Fruit fly (Drosophila melanogaster) whole organism, embryonic: ENCODE results near the gene mAcon1.
A peak's percentile ranks its signal among the peaks of the same experiment; 100 is the strongest.

Experiments
- Asciz ChIP-seq: fragments of 200-800 bp; sonication (Bioruptor generic); optimal IDR thresholded peaks from 2 replicates; lab custom pipeline; 2017; ENCODE audit warnings: missing biosample characterization, mild to moderate bottlenecking, missing genetic modification characterization, missing genetic modification reagents
- Atf6 ChIP-seq: fragments of 200-800 bp; sonication (Bioruptor generic); IDR thresholded peaks from 2 replicates; pipeline ENCODE4 v1.3.6; 2022; ENCODE audit warnings: missing biosample characterization, missing genetic modification characterization
- CG10321 ChIP-seq: fragments of 200-800 bp; sonication (Bioruptor generic); IDR thresholded peaks from 2 replicates; pipeline ENCODE4 v1.3.6; 2022; ENCODE audit warnings: missing biosample characterization, missing genetic modification characterization
- CG10543 ChIP-seq: fragments of 200-800 bp; sonication (Bioruptor generic); optimal IDR thresholded peaks from 3 replicates; lab custom pipeline; 2017; ENCODE audit warnings: missing biosample characterization, mild to moderate bottlenecking, missing genetic modification characterization, moderate library complexity
- CG14860 ChIP-seq: fragments of 200-800 bp; sonication (Bioruptor generic); IDR thresholded peaks from 3 replicates; pipeline ENCODE4 v1.3.6; 2022; ENCODE audit warnings: missing biosample characterization, missing genetic modification characterization; ENCODE audit not compliant: partially characterized antibody
- CG15514 ChIP-seq: fragments of 200-800 bp; sonication (Bioruptor generic); optimal IDR thresholded peaks from 3 replicates; lab custom pipeline; 2017; ENCODE audit warnings: missing biosample characterization, missing genetic modification characterization, mild to moderate bottlenecking, moderate library complexity, missing genetic modification reagents
- CG1603 ChIP-seq: fragments of 200-800 bp; sonication (Bioruptor generic); optimal IDR thresholded peaks from 2 replicates; lab custom pipeline; 2019; ENCODE audit warnings: missing biosample characterization, mild to moderate bottlenecking, missing genetic modification characterization, moderate library complexity
- CG31224 ChIP-seq: fragments of 200-800 bp; sonication (Bioruptor generic); IDR thresholded peaks from 2 replicates; pipeline ENCODE4 v1.3.6; 2022; ENCODE audit warnings: missing biosample characterization, missing genetic modification characterization
- CG32767 ChIP-seq: fragments of 200-800 bp; sonication (Bioruptor generic); IDR thresholded peaks from 2 replicates; pipeline ENCODE4 v1.3.6; 2022; ENCODE audit warnings: missing biosample characterization, missing genetic modification characterization
- CG33213 ChIP-seq: fragments of 200-800 bp; sonication (Bioruptor generic); optimal IDR thresholded peaks from 3 replicates; lab custom pipeline; 2016; ENCODE audit warnings: missing biosample characterization, missing genetic modification characterization
- CG3995 ChIP-seq: fragments of 200-800 bp; sonication (Bioruptor generic); optimal IDR thresholded peaks from 3 replicates; lab custom pipeline; 2016; ENCODE audit warnings: missing biosample characterization, missing genetic modification characterization
- CG4282 ChIP-seq: fragments of 200-800 bp; sonication (Bioruptor generic); optimal IDR thresholded peaks from 2 replicates; lab custom pipeline; 2016; ENCODE audit warnings: missing biosample characterization, missing genetic modification characterization
- CG6272 ChIP-seq: fragments of 200-800 bp; sonication (Bioruptor generic); IDR thresholded peaks from 2 replicates; pipeline ENCODE4 v1.3.6; 2022; ENCODE audit warnings: missing biosample characterization, missing genetic modification characterization
- CG6683 ChIP-seq: fragments of 200-800 bp; sonication (Bioruptor generic); optimal IDR thresholded peaks from 2 replicates; lab custom pipeline; 2017; ENCODE audit warnings: missing biosample characterization, mild to moderate bottlenecking, missing genetic modification characterization, missing genetic modification reagents
- CG7271 ChIP-seq: fragments of 200-800 bp; sonication (Bioruptor generic); optimal IDR thresholded peaks from 2 replicates; lab custom pipeline; 2018; ENCODE audit warnings: missing biosample characterization, mild to moderate bottlenecking, missing genetic modification characterization, moderate library complexity
- CG7556 ChIP-seq: fragments of 200-800 bp; sonication (Bioruptor generic); optimal IDR thresholded peaks from 2 replicates; lab custom pipeline; 2017; ENCODE audit warnings: missing biosample characterization, mild to moderate bottlenecking, missing genetic modification characterization
- CG7745 ChIP-seq: fragments of 200-800 bp; sonication (Bioruptor generic); optimal IDR thresholded peaks from 2 replicates; lab custom pipeline; 2018; ENCODE audit warnings: missing biosample characterization, mild to moderate bottlenecking, missing genetic modification characterization, moderate library complexity
- CG7963 ChIP-seq: fragments of 200-800 bp; sonication (Bioruptor generic); IDR thresholded peaks from 3 replicates; pipeline ENCODE4 v1.3.6; 2022; ENCODE audit warnings: missing biosample characterization, missing genetic modification characterization; ENCODE audit not compliant: partially characterized antibody
- CG8281 ChIP-seq: fragments of 200-800 bp; sonication (Bioruptor generic); optimal IDR thresholded peaks from 2 replicates; lab custom pipeline; 2018; ENCODE audit warnings: missing biosample characterization, mild to moderate bottlenecking, missing genetic modification characterization, moderate library complexity
- Chrac-16 ChIP-seq: fragments of 200-800 bp; sonication (Bioruptor generic); optimal IDR thresholded peaks from 3 replicates; lab custom pipeline; 2016; ENCODE audit warnings: missing biosample characterization, missing genetic modification characterization
- E2f2 ChIP-seq: fragments of 200-800 bp; sonication (Bioruptor generic); IDR thresholded peaks from 2 replicates; pipeline ENCODE4 v1.3.6; 2022; ENCODE audit warnings: missing biosample characterization, missing genetic modification characterization
- Fer2 ChIP-seq: fragments of 200-800 bp; sonication (Bioruptor generic); optimal IDR thresholded peaks from 2 replicates; lab custom pipeline; 2018; ENCODE audit warnings: missing biosample characterization, mild to moderate bottlenecking, missing genetic modification characterization, moderate library complexity
- Hsf ChIP-seq: fragments of 200-800 bp; sonication (Bioruptor generic); optimal IDR thresholded peaks from 3 replicates; lab custom pipeline; 2016; ENCODE audit warnings: missing biosample characterization, missing genetic modification characterization
- Meics ChIP-seq: fragments of 200-800 bp; sonication (Bioruptor generic); optimal IDR thresholded peaks from 2 replicates; lab custom pipeline; 2017; ENCODE audit warnings: missing biosample characterization, mild to moderate bottlenecking, missing genetic modification characterization
- Neu2 ChIP-seq: fragments of 200-800 bp; sonication (Bioruptor generic); optimal IDR thresholded peaks from 3 replicates; lab custom pipeline; 2016; ENCODE audit warnings: missing biosample characterization, missing genetic modification characterization, borderline replicate concordance
- Oli ChIP-seq: fragments of 200-800 bp; sonication (Bioruptor generic); optimal IDR thresholded peaks from 2 replicates; lab custom pipeline; 2018; ENCODE audit warnings: missing biosample characterization, mild to moderate bottlenecking, missing genetic modification characterization, moderate library complexity
- Opbp ChIP-seq: fragments of 200-800 bp; sonication (Bioruptor generic); IDR thresholded peaks from 3 replicates; pipeline ENCODE4 v1.3.6; 2022; ENCODE audit warnings: missing biosample characterization, missing genetic modification characterization; ENCODE audit not compliant: partially characterized antibody
- PHDP ChIP-seq: fragments of 200-800 bp; sonication (Bioruptor generic); optimal IDR thresholded peaks from 3 replicates; lab custom pipeline; 2018; ENCODE audit warnings: missing biosample characterization, mild to moderate bottlenecking, missing genetic modification characterization, moderate library complexity
- Vsx1 ChIP-seq: fragments of 200-800 bp; sonication (Bioruptor generic); optimal IDR thresholded peaks from 2 replicates; lab custom pipeline; 2017; ENCODE audit warnings: missing biosample characterization, mild to moderate bottlenecking, missing genetic modification characterization, missing genetic modification reagents
- amos ChIP-seq: fragments of 200-800 bp; sonication (Bioruptor generic); IDR thresholded peaks from 2 replicates; pipeline ENCODE4 v1.3.6; 2022; ENCODE audit warnings: missing biosample characterization, missing genetic modification characterization; ENCODE audit not compliant: partially characterized antibody
- bab2 ChIP-seq: fragments of 200-800 bp; sonication (Bioruptor generic); optimal IDR thresholded peaks from 2 replicates; lab custom pipeline; 2016; ENCODE audit warnings: missing biosample characterization, missing genetic modification characterization
- bowl ChIP-seq: fragments of 200-800 bp; sonication (Bioruptor generic); IDR thresholded peaks from 2 replicates; pipeline ENCODE4 v1.3.6; 2022; ENCODE audit warnings: missing biosample characterization, missing genetic modification characterization
- bsh ChIP-seq, 2 experiments: fragments of 200-800 bp; sonication (Bioruptor generic); optimal IDR thresholded peaks; 2 replicates each; lab custom pipeline; 2017 to 2018; ENCODE audit warnings: mild to moderate bottlenecking in 2 of 2, missing biosample characterization in 2 of 2, missing genetic modification characterization in 2 of 2, moderate library complexity in 1 of 2
- cato ChIP-seq: fragments of 200-800 bp; sonication (Bioruptor generic); optimal IDR thresholded peaks from 2 replicates; lab custom pipeline; 2016; ENCODE audit warnings: missing biosample characterization, missing genetic modification characterization, borderline replicate concordance
- crc ChIP-seq: fragments of 200-800 bp; sonication (Bioruptor generic); optimal IDR thresholded peaks from 2 replicates; lab custom pipeline; 2016; ENCODE audit warnings: missing biosample characterization, missing genetic modification characterization
- gem ChIP-seq: fragments of 200-800 bp; sonication (Bioruptor generic); optimal IDR thresholded peaks from 2 replicates; lab custom pipeline; 2019; ENCODE audit warnings: missing biosample characterization, mild to moderate bottlenecking, missing genetic modification characterization, moderate library complexity
- hth ChIP-seq: fragments of >200 bp; optimal IDR thresholded peaks from 2 replicates; lab custom pipeline; 2017; ENCODE audit warnings: inconsistent platforms
- lola ChIP-seq, 3 experiments: fragments of >200 bp in 2 of 3; fragments of 200-800 bp in 1 of 3; sonication (Bioruptor generic) in 1 of 3; optimal IDR thresholded peaks; 2 replicates each; lab custom pipeline; 2017 to 2019; ENCODE audit warnings: missing biosample characterization in 3 of 3, missing genetic modification characterization in 3 of 3, mild to moderate bottlenecking in 1 of 3, moderate library complexity in 1 of 3
- pb ChIP-seq: fragments of 200-800 bp; sonication (Bioruptor generic); optimal IDR thresholded peaks from 3 replicates; lab custom pipeline; 2016; ENCODE audit warnings: missing biosample characterization, missing genetic modification characterization
- pnt ChIP-seq: fragments of 200-800 bp; sonication (Bioruptor generic); optimal IDR thresholded peaks from 3 replicates; lab custom pipeline; 2016; ENCODE audit warnings: missing biosample characterization, missing genetic modification characterization
- sd ChIP-seq: fragments of 200-800 bp; sonication (Bioruptor generic); optimal IDR thresholded peaks from 3 replicates; lab custom pipeline; 2018; ENCODE audit warnings: missing biosample characterization, mild to moderate bottlenecking, missing genetic modification characterization, moderate library complexity
- sim ChIP-seq: fragments of 200-800 bp; sonication (Bioruptor generic); IDR thresholded peaks from 2 replicates; pipeline ENCODE4 v1.3.6; 2022; ENCODE audit warnings: missing biosample characterization, missing genetic modification characterization
- tap ChIP-seq: fragments of 200-800 bp; optimal IDR thresholded peaks from 3 replicates; lab custom pipeline; 2019; ENCODE audit warnings: missing biosample characterization, mild to moderate bottlenecking, missing genetic modification characterization, moderate library complexity
- tna ChIP-seq: fragments of 200-800 bp; sonication (Bioruptor generic); IDR thresholded peaks from 2 replicates; pipeline ENCODE4 v1.3.6; 2022; ENCODE audit warnings: missing biosample characterization, missing genetic modification characterization; ENCODE audit not compliant: partially characterized antibody
- wor ChIP-seq: fragments of 200-800 bp; sonication (Bioruptor generic); IDR thresholded peaks from 2 replicates; pipeline ENCODE4 v1.3.6; 2022; ENCODE audit warnings: missing biosample characterization, missing genetic modification characterization
- zen ChIP-seq: fragments of 200-800 bp; sonication (Bioruptor generic); optimal IDR thresholded peaks from 3 replicates; lab custom pipeline; 2018; ENCODE audit warnings: missing biosample characterization, mild to moderate bottlenecking, missing genetic modification characterization, moderate library complexity
- zen2 ChIP-seq: fragments of 200-800 bp; sonication (Bioruptor generic); IDR thresholded peaks from 3 replicates; pipeline ENCODE4 v1.3.6; 2022; ENCODE audit warnings: missing biosample characterization, missing genetic modification characterization; ENCODE audit not compliant: partially characterized antibody

Gene mAcon1

DNA sequence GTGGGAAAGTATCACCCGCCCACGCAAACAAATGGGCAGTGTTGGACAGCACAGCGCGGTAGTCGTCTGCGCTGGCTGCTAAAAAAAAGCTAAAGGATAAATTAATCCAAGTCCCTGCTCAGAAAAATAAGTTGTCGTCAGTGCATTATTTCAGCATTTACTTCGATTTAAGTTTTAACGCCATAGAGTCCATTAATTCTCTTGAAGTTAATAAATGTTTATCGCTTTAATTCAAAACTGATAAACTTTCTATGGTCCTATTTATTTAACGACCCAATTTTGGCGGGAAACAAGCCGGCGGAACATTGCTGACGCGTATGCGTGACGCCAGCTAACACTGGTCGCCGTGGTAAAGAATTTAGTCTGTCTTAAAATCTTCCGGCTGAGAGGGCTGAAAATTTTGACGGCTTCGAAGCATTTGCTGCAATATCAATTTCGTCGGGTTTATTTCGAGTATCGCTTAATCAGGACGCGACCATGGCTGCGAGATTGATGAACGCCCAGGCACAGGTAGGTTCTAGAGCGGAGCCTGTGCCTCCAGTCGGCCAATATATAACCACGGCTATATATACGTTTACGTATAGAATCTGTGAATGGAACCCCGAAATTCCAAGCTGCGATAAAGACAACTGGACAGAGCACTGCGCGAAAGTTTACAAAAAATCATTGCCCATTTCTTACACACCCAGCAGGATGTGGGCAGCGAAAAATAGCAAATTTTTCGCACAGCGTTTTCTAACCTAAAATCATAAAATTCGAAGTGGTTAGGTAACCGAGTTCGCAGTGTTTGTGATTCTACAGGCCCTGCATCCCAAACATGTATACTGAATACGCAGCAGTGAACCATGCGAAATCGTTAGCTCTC lies at the start of gene mAcon1, which contains the start of the genes CG43345 and CG43346 (continued):
- TF ChIP-seq lola (GFP tag; optimal IDR thresholded peaks at IDR 0.05; lab: Kevin White, UChicago): peak in 1 of 3 experiments; percentile 76
- TF ChIP-seq CG7556 (GFP tag; lab: Kevin White, UChicago): peak; percentile 76
- TF ChIP-seq Neu2 (GFP tag; lab: Kevin White, UChicago): peak; percentile 45
- peak; percentile 56 for TF ChIP-seq CG31224 (GFP tag; lab: Robert Waterston, UW)
- peak; percentile 67 for TF ChIP-seq CG6683 (GFP tag; lab: Kevin White, UChicago)
- peak; percentile 59 for TF ChIP-seq CG4282 (GFP tag; lab: Kevin White, UChicago)
- TF ChIP-seq CG6272 (GFP tag; lab: Robert Waterston, UW): peak; percentile 60
- TF ChIP-seq pnt: peak; percentile 82
- TF ChIP-seq CG3995 (GFP tag; lab: Kevin White, UChicago): peak; percentile 46
- TF ChIP-seq CG1603 (tag; lab: Kevin White, UChicago): no peak
- peak; percentile 75 for TF ChIP-seq Oli (tag; lab: Kevin White, UChicago)
- no peak for TF ChIP-seq tap (tag; lab: Kevin White, UChicago)
- TF ChIP-seq Fer2 (tag; lab: Kevin White, UChicago): peak; percentile 70
- no peak for TF ChIP-seq wor (GFP tag; lab: Robert Waterston, UW)
- TF ChIP-seq Meics (GFP tag; lab: Kevin White, UChicago): peak; percentile 83
- TF ChIP-seq PHDP (tag; lab: Kevin White, UChicago): peak; percentile 59
- peak; percentile 83 for TF ChIP-seq pb (GFP tag; lab: Kevin White, UChicago)
- peak; percentile 92 for TF ChIP-seq CG10543
- TF ChIP-seq CG7963 (GFP tag; lab: Robert Waterston, UW): no peak
- no peak for TF ChIP-seq Vsx1 (GFP tag; lab: Kevin White, UChicago)
- TF ChIP-seq bab2 (GFP tag; lab: Kevin White, UChicago): peak; percentile 85
- TF ChIP-seq sd: no peak
- TF ChIP-seq CG7745 (tag; lab: Kevin White, UChicago): no peak
- TF ChIP-seq zen (tag; lab: Kevin White, UChicago): peak; percentile 75
- TF ChIP-seq crc (GFP tag; lab: Kevin White, UChicago): peak; percentile 70
- peak; percentile 82 for TF ChIP-seq E2f2 (GFP tag; lab: Robert Waterston, UW)
- TF ChIP-seq Opbp (GFP tag; lab: Robert Waterston, UW): no peak
- no peak for TF ChIP-seq CG14860
- no peak for TF ChIP-seq tna
- no peak for TF ChIP-seq Asciz (GFP tag; lab: Kevin White, UChicago)
- peak; percentile 53 for TF ChIP-seq CG33213 (GFP tag; lab: Kevin White, UChicago)
- TF ChIP-seq Hsf (GFP tag; lab: Kevin White, UChicago): peak; percentile 88
- no peak for TF ChIP-seq gem (tag; lab: Kevin White, UChicago)
- peak; percentile 85 for TF ChIP-seq Chrac-16 (GFP tag; lab: Kevin White, UChicago)
- TF ChIP-seq CG7271 (tag; lab: Kevin White, UChicago): peak; percentile 8
- TF ChIP-seq zen2 (GFP tag; lab: Robert Waterston, UW): no peak
- no peak for TF ChIP-seq sim
- no peak for TF ChIP-seq hth (lab: Kevin White, UChicago)
- TF ChIP-seq bowl (GFP tag; lab: Robert Waterston, UW): no peak
- TF ChIP-seq Atf6: peak; percentile 72
- peak; percentile 39 for TF ChIP-seq CG8281
- no peak for TF ChIP-seq amos (GFP tag; lab: Robert Waterston, UW)
- TF ChIP-seq CG15514 (GFP tag; lab: Kevin White, UChicago): peak; percentile 80
- peak; percentile 47; the same call in 1 of the 2 replicates for TF ChIP-seq CG32767 (GFP tag; lab: Robert Waterston, UW)
- TF ChIP-seq CG10321 (GFP tag; lab: Robert Waterston, UW): peak; percentile 47; the same call in 1 of the 2 replicates
- TF ChIP-seq bsh (GFP tag; optimal IDR thresholded peaks at IDR 0.05; lab: Kevin White, UChicago): peak; percentile 19 to 59
- TF ChIP-seq cato: peak; percentile 70
